Worm (Caenorhabditis elegans) whole organism, L2 larva: ENCODE results near the gene F59G1.4.

Experiments used
- C34F6.9 ChIP-seq: fragments of 150-350 bp; optimal IDR thresholded peaks from 2 replicates; lab custom pipeline; 2014; ENCODE audit warnings: missing biosample characterization, missing genetic modification characterization
- F13H6.1 ChIP-seq: sonication (generic microtip); optimal IDR thresholded peaks from 2 replicates; lab custom pipeline; 2016; ENCODE audit warnings: missing genetic modification characterization, missing compliant biosample characterization
- R02D3.7 ChIP-seq: fragments of 150-350 bp; optimal IDR thresholded peaks from 2 replicates; lab custom pipeline; 2014; ENCODE audit warnings: missing biosample characterization, missing genetic modification characterization
- Y55F3AM.14 ChIP-seq: fragments of 200-800 bp; sonication (Bioruptor generic); optimal IDR thresholded peaks from 2 replicates; lab custom pipeline; 2018; ENCODE audit warnings: mild to moderate bottlenecking, missing genetic modification characterization, missing compliant biosample characterization
- ZK546.5 ChIP-seq: sonication (generic microtip); optimal IDR thresholded peaks from 2 replicates; lab custom pipeline; 2017; ENCODE audit warnings: missing biosample characterization, missing genetic modification characterization
- alr-1 ChIP-seq: fragments of 150-350 bp; optimal IDR thresholded peaks from 2 replicates; lab custom pipeline; 2014; ENCODE audit warnings: missing biosample characterization, missing genetic modification characterization
- aly-2 ChIP-seq: fragments of 150-350 bp; optimal IDR thresholded peaks from 2 replicates; lab custom pipeline; 2014; ENCODE audit warnings: missing biosample characterization, missing genetic modification characterization
- ama-1 ChIP-seq: fragments of 150-350 bp; optimal IDR thresholded peaks from 2 replicates; lab custom pipeline; 2018; ENCODE audit warnings: inconsistent platforms
- blmp-1 ChIP-seq: sonication (generic microtip); optimal IDR thresholded peaks from 2 replicates; lab custom pipeline; 2017; ENCODE audit warnings: missing genetic modification characterization, mild to moderate bottlenecking, missing compliant biosample characterization, antibody characterized with exemption, moderate library complexity; ENCODE audit not compliant: insufficient read depth
- ceh-82 ChIP-seq: fragments of 150-350 bp; optimal IDR thresholded peaks from 2 replicates; lab custom pipeline; 2014; ENCODE audit warnings: missing biosample characterization, missing genetic modification characterization
- crh-2 ChIP-seq: sonication (generic microtip); optimal IDR thresholded peaks from 2 replicates; lab custom pipeline; 2017; ENCODE audit warnings: missing biosample characterization, missing genetic modification characterization
- egl-27 ChIP-seq: sonication (generic microtip); optimal IDR thresholded peaks from 3 replicates; lab custom pipeline; 2017; ENCODE audit warnings: missing biosample characterization, missing genetic modification reagents, missing genetic modification characterization
- elt-3 ChIP-seq: sonication (generic microtip); optimal IDR thresholded peaks from 2 replicates; lab custom pipeline; 2017; ENCODE audit warnings: missing biosample characterization, missing genetic modification characterization
- fos-1 ChIP-seq: fragments of 150-350 bp; optimal IDR thresholded peaks from 2 replicates; lab custom pipeline; 2014; ENCODE audit warnings: missing biosample characterization, missing genetic modification characterization
- gmeb-1 ChIP-seq: fragments of 150-350 bp; optimal IDR thresholded peaks from 2 replicates; lab custom pipeline; 2014; ENCODE audit warnings: missing biosample characterization, missing genetic modification characterization
- lin-11 ChIP-seq: fragments of 150-350 bp; sonication (generic microtip); optimal IDR thresholded peaks from 2 replicates; lab custom pipeline; 2014; ENCODE audit warnings: missing biosample characterization, missing genetic modification characterization, inconsistent platforms, mixed read lengths
- lin-13 ChIP-seq: fragments of 150-350 bp; optimal IDR thresholded peaks from 2 replicates; lab custom pipeline; 2014; ENCODE audit warnings: missing biosample characterization, missing genetic modification reagents, missing genetic modification characterization
- lin-39 ChIP-seq: fragments of 150-350 bp; optimal IDR thresholded peaks from 2 replicates; lab custom pipeline; 2014; ENCODE audit warnings: missing biosample characterization, missing genetic modification reagents, missing genetic modification characterization
- lsy-2 ChIP-seq, 2 experiments: fragments of 150-350 bp in 1 of 2; sonication (generic microtip) in 1 of 2; optimal IDR thresholded peaks; 2 replicates each; lab custom pipeline; 2014 to 2017; ENCODE audit warnings: missing biosample characterization in 2 of 2, missing genetic modification characterization in 2 of 2
- mbf-1 ChIP-seq: sonication (generic microtip); optimal IDR thresholded peaks from 2 replicates; lab custom pipeline; 2017; ENCODE audit warnings: missing biosample characterization, missing genetic modification characterization
- mdl-1 ChIP-seq, 2 experiments: fragments of 150-350 bp in 1 of 2; sonication (generic microtip) in 1 of 2; optimal IDR thresholded peaks; 2 replicates each; lab custom pipeline; 2017; ENCODE audit warnings: missing biosample characterization in 2 of 2, missing genetic modification characterization in 2 of 2
- nhr-10 ChIP-seq: sonication (generic microtip); optimal IDR thresholded peaks from 2 replicates; lab custom pipeline; 2017; ENCODE audit warnings: missing biosample characterization, missing genetic modification characterization
- nhr-11 ChIP-seq: fragments of 150-350 bp; optimal IDR thresholded peaks from 2 replicates; lab custom pipeline; 2014; ENCODE audit warnings: missing biosample characterization, missing genetic modification characterization
- nhr-12 ChIP-seq: fragments of 150-350 bp; optimal IDR thresholded peaks from 2 replicates; lab custom pipeline; 2014; ENCODE audit warnings: missing biosample characterization, missing genetic modification characterization
- nhr-129 ChIP-seq: fragments of 150-350 bp; optimal IDR thresholded peaks from 2 replicates; lab custom pipeline; 2014; ENCODE audit warnings: missing biosample characterization, missing genetic modification characterization
- nhr-21 ChIP-seq: fragments of 150-350 bp; optimal IDR thresholded peaks from 2 replicates; lab custom pipeline; 2014; ENCODE audit warnings: missing biosample characterization, missing genetic modification characterization
- nhr-23 ChIP-seq: fragments of 150-350 bp; optimal IDR thresholded peaks from 2 replicates; lab custom pipeline; 2014; ENCODE audit warnings: missing biosample characterization, missing genetic modification reagents, missing genetic modification characterization
- nhr-237 ChIP-seq: fragments of 150-350 bp; optimal IDR thresholded peaks from 2 replicates; lab custom pipeline; 2014; ENCODE audit warnings: missing biosample characterization, missing genetic modification characterization
- nhr-25 ChIP-seq: fragments of 150-350 bp; sonication (generic microtip); optimal IDR thresholded peaks from 3 replicates; lab custom pipeline; 2014; ENCODE audit warnings: missing biosample characterization, missing genetic modification characterization
- nhr-6 ChIP-seq: fragments of 150-350 bp; optimal IDR thresholded peaks from 2 replicates; lab custom pipeline; 2014; ENCODE audit warnings: missing biosample characterization, missing genetic modification characterization
- nhr-77 ChIP-seq: fragments of 150-350 bp; optimal IDR thresholded peaks from 2 replicates; lab custom pipeline; 2014; ENCODE audit warnings: missing biosample characterization, missing genetic modification characterization
- peb-1 ChIP-seq: fragments of 150-350 bp; optimal IDR thresholded peaks from 2 replicates; lab custom pipeline; 2014; ENCODE audit warnings: missing biosample characterization, missing genetic modification characterization
- sem-4 ChIP-seq: fragments of 150-350 bp; optimal IDR thresholded peaks from 2 replicates; lab custom pipeline; 2014; ENCODE audit warnings: missing biosample characterization, missing genetic modification reagents, missing genetic modification characterization
- sma-3 ChIP-seq: sonication (generic microtip); optimal IDR thresholded peaks from 2 replicates; lab custom pipeline; 2016; ENCODE audit warnings: missing genetic modification reagents, missing genetic modification characterization, missing compliant biosample characterization
- sma-9 ChIP-seq, 2 experiments: fragments of 150-350 bp in 1 of 2; sonication (generic microtip) in 1 of 2; optimal IDR thresholded peaks; 2 replicates each; lab custom pipeline; 2014 to 2016; ENCODE audit warnings: missing genetic modification characterization in 2 of 2, mild to moderate bottlenecking in 1 of 2, missing biosample characterization in 1 of 2, missing compliant biosample characterization in 1 of 2, missing genetic modification reagents in 1 of 2, moderate library complexity in 1 of 2
- snpc-4 ChIP-seq: fragments of 150-350 bp; optimal IDR thresholded peaks from 2 replicates; lab custom pipeline; 2014; ENCODE audit warnings: missing biosample characterization, missing genetic modification characterization
- unc-39 ChIP-seq: fragments of 150-350 bp; optimal IDR thresholded peaks from 2 replicates; lab custom pipeline; 2014; ENCODE audit warnings: missing biosample characterization, missing genetic modification characterization
- unc-55 ChIP-seq: fragments of 150-350 bp; sonication (generic microtip); optimal IDR thresholded peaks from 3 replicates; lab custom pipeline; 2014; ENCODE audit warnings: missing biosample characterization, missing genetic modification reagents, missing genetic modification characterization
- unc-62 ChIP-seq: fragments of 150-350 bp; optimal IDR thresholded peaks from 2 replicates; lab custom pipeline; 2014; ENCODE audit warnings: missing biosample characterization, missing genetic modification reagents, missing genetic modification characterization
- zag-1 ChIP-seq: fragments of 150-350 bp; optimal IDR thresholded peaks from 2 replicates; lab custom pipeline; 2014; ENCODE audit warnings: missing biosample characterization, missing genetic modification characterization
- ztf-1 ChIP-seq: fragments of 200-800 bp; sonication (Bioruptor generic); conservative IDR thresholded peaks from 2 replicates; pipeline ENCODE4 v1.3.6; 2022; ENCODE audit warnings: missing genetic modification characterization, missing compliant biosample characterization
- ztf-11 ChIP-seq: sonication (generic microtip); optimal IDR thresholded peaks from 2 replicates; lab custom pipeline; 2017; ENCODE audit warnings: missing biosample characterization, missing genetic modification characterization
- ztf-4 ChIP-seq: fragments of 150-350 bp; optimal IDR thresholded peaks from 2 replicates; lab custom pipeline; 2014; ENCODE audit warnings: missing biosample characterization, missing genetic modification characterization

Gene F59G1.4

DNA sequence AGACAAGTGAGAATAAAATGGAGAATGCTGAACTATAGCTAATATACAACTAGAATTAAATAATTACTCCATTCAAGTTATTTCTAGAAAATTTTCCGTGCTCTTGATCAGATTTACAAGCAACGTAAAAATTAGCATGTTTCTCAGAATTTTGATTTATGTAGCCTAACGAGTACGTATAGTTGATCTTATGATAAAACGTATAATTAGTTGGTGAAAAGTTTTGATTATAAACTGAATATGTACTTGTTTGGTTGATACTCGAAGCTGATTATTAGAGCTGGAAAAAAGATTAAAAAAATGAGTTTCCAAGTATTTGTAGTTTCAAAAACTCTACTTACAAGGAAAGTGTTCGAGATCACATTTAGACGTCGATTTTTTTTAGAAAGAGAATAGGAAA lies 542 bp downstream of the F59G1.4 start:
- TF ChIP-seq nhr-21 (tag; lab: Kevin White, UChicago) (peak; percentile 23), Y55F3AM.14 (GFP tag; lab: Kevin White, UChicago) (no peak)

DNA sequence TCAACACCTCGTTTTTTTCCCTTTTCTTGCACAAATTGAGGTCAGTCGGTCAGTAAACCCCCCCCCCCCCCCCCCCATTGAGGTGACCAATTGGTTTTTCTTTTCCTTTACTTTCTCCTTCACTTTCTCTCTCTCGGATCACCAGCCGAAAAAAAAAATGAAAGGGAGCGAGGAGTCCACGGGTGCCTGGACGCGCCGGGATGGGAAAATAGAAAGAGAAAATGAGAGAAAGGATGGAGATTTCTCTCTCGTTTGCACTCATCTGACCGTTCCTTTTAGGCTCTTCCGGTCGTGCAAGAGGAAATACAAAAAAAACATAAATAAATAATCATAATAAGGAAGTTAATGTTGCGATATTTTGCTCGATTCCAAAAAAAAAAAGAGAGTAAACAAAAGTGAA lies 3.1 kb downstream of the F59G1.4 start:
- TF ChIP-seq F13H6.1, result peak; percentile 19
- TF ChIP-seq blmp-1 (tag; lab: Kevin White, UChicago), result peak; percentile 96
- TF ChIP-seq lsy-2 (tag; optimal IDR thresholded peaks at IDR 0.05; lab: Kevin White, UChicago), result peak in 1 of 2 experiments; percentile 6
- no peak for TF ChIP-seq R02D3.7
- peak; percentile 26 for TF ChIP-seq egl-27 (tag; lab: Kevin White, UChicago)
- TF ChIP-seq, all 48 proteins: peak for 4

DNA sequence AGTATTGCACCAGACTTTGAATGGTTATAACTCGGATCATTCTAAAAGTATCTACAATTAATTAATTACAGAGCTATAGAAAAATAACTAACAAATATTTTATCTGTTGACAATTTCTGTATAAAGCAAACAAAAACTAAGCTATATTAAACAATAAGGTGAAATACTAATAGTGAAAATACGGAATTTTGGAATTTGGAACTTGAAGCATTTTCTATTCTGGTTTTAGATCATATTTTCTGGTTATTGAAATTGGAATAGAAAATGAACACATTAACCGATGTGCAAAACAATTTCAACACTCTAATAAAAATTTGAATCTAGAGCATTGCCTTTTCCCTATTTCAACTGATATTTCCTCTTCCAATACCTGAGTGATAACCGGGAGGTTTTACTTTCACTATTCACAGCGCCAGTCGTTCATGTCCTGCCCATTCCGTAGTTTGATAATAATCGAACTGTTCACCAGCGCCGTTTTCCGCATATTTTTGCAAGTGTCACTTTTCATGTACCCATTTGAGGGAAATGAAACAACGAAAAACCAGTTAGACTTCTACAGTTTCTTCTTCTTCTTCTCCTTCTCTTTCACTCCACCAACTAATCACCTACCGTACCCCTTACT lies 4.0 kb downstream of the F59G1.4 start:
- TF ChIP-seq unc-39 (no peak), Y55F3AM.14 (GFP tag; lab: Kevin White, UChicago) (no peak), gmeb-1 (tag; lab: Kevin White, UChicago) (no peak), unc-55 (no peak), F13H6.1 (no peak), lin-11 (no peak), sma-3 (GFP tag; lab: Kevin White, UChicago) (no peak), nhr-77 (tag; lab: Kevin White, UChicago) (no peak), C34F6.9 (tag; lab: Kevin White, UChicago) (no peak), fos-1 (tag; lab: Kevin White, UChicago) (peak; percentile 46), aly-2 (tag; lab: Kevin White, UChicago) (no peak), blmp-1 (tag; lab: Kevin White, UChicago) (peak; percentile 31), egl-27 (tag; lab: Kevin White, UChicago) (no peak)

DNA sequence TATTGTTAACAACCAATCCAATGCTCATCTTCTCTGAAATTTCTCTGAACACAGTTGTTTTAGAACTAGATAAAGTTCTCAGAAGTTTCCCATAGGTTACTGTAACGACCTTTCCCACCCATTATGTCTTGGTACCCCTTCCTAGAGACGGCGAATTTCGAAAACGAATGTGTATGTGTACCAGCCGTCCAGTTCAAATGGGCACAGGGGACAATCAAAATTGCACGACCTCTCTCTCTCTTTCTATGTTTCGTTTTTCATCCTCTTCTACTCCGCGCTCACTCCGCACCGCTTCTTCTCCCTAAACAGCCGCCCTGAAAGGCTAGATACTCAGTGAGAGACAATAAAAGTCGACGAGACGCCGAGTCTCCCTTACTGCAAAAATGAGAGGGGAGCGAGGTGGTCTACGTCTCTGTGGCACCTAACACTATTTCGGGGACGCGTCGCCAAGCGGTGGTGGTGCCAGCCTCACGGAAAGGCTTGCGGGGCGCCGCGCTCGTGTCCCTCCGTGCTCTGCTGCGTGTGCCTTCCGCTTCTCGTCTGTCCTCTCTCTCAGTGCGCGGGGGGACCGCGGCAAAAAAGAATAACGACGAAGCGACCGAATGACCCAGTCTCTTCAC lies 5.5 kb downstream of the F59G1.4 start:
- TF ChIP-seq Y55F3AM.14 (GFP tag; lab: Kevin White, UChicago) (peak; percentile 45), unc-55 (peak; percentile 35), elt-3 (tag; lab: Kevin White, UChicago) (no peak), ztf-1 (GFP tag; lab: Robert Waterston, UW) (no peak), nhr-6 (tag; lab: Kevin White, UChicago) (no peak), sem-4 (tag; lab: Kevin White, UChicago) (peak; percentile 7), unc-62 (no peak), nhr-21 (tag; lab: Kevin White, UChicago) (peak; percentile 61), lin-39 (peak; percentile 18), nhr-77 (tag; lab: Kevin White, UChicago) (no peak), aly-2 (tag; lab: Kevin White, UChicago) (no peak), egl-27 (tag; lab: Kevin White, UChicago) (peak; percentile 22), crh-2 (tag; lab: Kevin White, UChicago) (no peak), R02D3.7 (no peak), nhr-237 (tag; lab: Kevin White, UChicago) (no peak), peb-1 (tag; lab: Kevin White, UChicago) (peak; percentile 46), alr-1 (tag; lab: Kevin White, UChicago) (no peak), sma-9 (GFP tag; optimal IDR thresholded peaks at IDR 0.05; lab: Kevin White, UChicago) (peak; percentile 39), sma-9 (tag; optimal IDR thresholded peaks at IDR 0.05; lab: Kevin White, UChicago) (no peak), F13H6.1 (peak; percentile 52), fos-1 (tag; lab: Kevin White, UChicago) (peak; percentile 38), mbf-1 (tag; lab: Kevin White, UChicago) (no peak), C34F6.9 (tag; lab: Kevin White, UChicago) (no peak), nhr-11 (no peak), snpc-4 (tag; lab: Kevin White, UChicago) (no peak), sma-3 (GFP tag; lab: Kevin White, UChicago) (no peak), lin-13 (GFP tag; lab: Kevin White, UChicago) (no peak), lin-11 (no peak), blmp-1 (tag; lab: Kevin White, UChicago) (no peak), mdl-1 (tag; optimal IDR thresholded peaks at IDR 0.05; lab: Kevin White, UChicago) (peak in 1 of 2 experiments; percentile 7), gmeb-1 (tag; lab: Kevin White, UChicago) (no peak), nhr-23 (tag; lab: Kevin White, UChicago) (no peak), ztf-4 (tag; lab: Kevin White, UChicago) (no peak), nhr-12 (tag; lab: Kevin White, UChicago) (no peak), lsy-2 (tag; optimal IDR thresholded peaks at IDR 0.05; lab: Kevin White, UChicago) (peak in 1 of 2 experiments; percentile 28), ZK546.5 (no peak), zag-1 (tag; lab: Kevin White, UChicago) (peak; percentile 39), nhr-10 (no peak), nhr-129 (tag; lab: Kevin White, UChicago) (no peak), ama-1 (no peak), ceh-82 (tag; lab: Kevin White, UChicago) (no peak), ztf-11 (no peak), nhr-25 (tag; lab: Kevin White, UChicago) (no peak)
